Worm (Caenorhabditis elegans): ENCODE measurements around the gene txdc-12.1.

DNA sequence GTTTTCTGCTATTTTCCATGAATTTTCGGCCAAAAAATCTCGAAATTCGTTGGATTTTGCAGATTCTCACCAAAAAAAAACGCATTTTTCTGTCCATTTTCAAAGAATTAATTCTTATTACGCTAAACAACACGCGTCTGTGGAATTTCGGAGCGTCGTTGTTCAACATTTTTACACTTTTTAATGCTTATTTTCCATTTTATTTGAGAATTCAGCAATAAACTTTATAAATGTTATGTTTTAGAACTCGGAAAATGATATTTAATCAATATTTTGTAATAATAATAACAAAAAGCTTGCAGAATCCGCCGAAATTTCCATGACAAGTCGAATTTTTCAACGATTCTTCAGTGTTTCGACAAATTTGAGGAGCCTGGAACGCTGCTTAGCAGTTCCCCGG lies 40.2 kb downstream of the txdc-12.1 start, which contains the start of gene ife-5:
- no peak for TF ChIP-seq nhr-25 (tag; optimal IDR thresholded peaks at IDR 0.05)
- TF ChIP-seq aly-2 (tag; optimal IDR thresholded peaks at IDR 0.05): no peak
- TF ChIP-seq nhr-77 (tag; optimal IDR thresholded peaks at IDR 0.05): no peak
- no peak for TF ChIP-seq nhr-28 (tag; optimal IDR thresholded peaks at IDR 0.05)
- TF ChIP-seq fkh-10 (GFP tag; optimal IDR thresholded peaks at IDR 0.05): no peak
- TF ChIP-seq ztf-11 (tag; optimal IDR thresholded peaks at IDR 0.05): no peak
- TF ChIP-seq lin-15B (tag; optimal IDR thresholded peaks at IDR 0.05): no peak
- TF ChIP-seq ama-1 (optimal IDR thresholded peaks at IDR 0.05): no peak
- no peak for TF ChIP-seq nhr-76 (tag; optimal IDR thresholded peaks at IDR 0.05)
- no peak for TF ChIP-seq skn-1 (tag; optimal IDR thresholded peaks at IDR 0.05)
- no peak for TF ChIP-seq fos-1 (tag; optimal IDR thresholded peaks at IDR 0.05)
- no peak for TF ChIP-seq nfya-1 (tag; optimal IDR thresholded peaks at IDR 0.05; ENCODE audit: insufficient read depth)
- no peak for TF ChIP-seq lin-39 (tag; optimal IDR thresholded peaks at IDR 0.05)
- TF ChIP-seq nhr-11 (tag; optimal IDR thresholded peaks at IDR 0.05): no peak

All from whole organism, L3 larva.